Worm (Caenorhabditis elegans): ENCODE measurements around the gene F46E10.3.

DNA sequence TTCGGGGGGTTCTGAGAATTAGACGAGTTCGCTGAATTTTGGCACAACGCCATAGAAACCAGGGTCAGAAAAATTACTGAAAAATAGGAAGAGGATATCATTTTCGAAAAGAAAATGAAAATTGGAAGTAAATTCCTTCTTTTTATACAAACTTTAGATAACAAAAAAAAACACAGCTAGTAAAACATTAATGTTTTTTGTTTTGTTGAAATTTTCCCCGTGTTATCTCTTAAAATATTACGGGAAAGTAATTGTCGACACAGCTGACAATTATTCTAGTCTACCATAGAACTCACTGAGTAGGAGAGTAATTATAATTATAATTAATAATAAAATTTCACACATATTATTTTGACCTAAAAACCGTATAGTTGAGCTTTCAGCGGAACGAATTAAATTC lies 41.0 kb downstream of the F46E10.3 start, which contains the start of gene spp-26:
- TF ChIP-seq ztf-23 (GFP tag; IDR thresholded peaks at IDR 0.05) = no peak
- TF ChIP-seq ref-1 (GFP tag; conservative IDR thresholded peaks at IDR 0.05) = no peak
- no peak for TF ChIP-seq klf-2 (GFP tag; conservative IDR thresholded peaks at IDR 0.05)
- TF ChIP-seq flt-1 (GFP tag; IDR thresholded peaks at IDR 0.05) = no peak
- no peak for TF ChIP-seq med-1 (GFP tag; optimal IDR thresholded peaks at IDR 0.05; ENCODE audit: insufficient read depth)
